Fruit fly (Drosophila melanogaster): Measurements from ENCODE around the gene CG2162.
A peak's percentile ranks its signal among the peaks of the same experiment; 100 is the strongest.

Gene CG2162

DNA sequence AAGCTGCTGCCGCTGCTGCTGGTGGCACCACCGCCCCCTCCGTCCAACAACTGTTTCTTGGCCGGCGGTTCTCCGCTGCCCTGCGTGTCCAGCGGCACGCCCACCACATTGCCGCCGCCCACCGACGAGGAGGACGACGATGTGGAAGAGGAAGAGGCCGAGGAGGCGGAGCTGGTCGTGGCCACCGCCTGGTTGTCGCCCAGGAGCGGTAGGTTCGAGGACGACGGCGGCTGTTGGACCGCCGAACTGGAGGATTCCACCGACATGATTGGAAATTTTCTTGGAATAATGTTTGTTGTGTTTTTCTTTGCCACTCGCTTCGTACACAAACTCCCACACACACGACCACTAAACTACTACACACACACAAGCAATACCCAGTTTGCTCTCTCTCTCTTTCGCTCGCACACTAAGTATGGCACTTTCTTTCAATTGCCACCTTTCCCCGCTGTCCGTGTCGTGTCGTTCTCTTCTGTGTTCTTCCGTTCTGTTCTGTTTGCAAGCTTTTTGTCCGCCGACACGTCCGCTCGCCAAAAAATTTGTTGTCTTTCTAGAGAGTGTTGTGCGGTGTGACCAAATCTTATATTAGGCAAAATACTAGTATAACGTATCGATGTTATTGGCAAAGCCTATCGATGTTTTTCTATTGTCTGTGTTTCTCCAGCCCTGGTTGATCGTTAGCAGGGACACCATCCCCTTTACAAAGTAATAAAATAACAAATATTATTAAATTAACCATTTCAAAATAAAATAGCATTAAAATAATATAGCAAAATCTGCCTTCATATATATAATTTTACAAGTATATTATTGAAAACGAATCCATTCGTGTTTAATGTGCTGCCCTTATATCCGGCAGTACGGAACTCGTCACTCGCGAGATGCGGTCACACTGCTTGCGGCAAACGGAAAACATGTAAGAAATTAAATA is 35.5 kb downstream of the CG2162 start, which contains the start of the genes CG32486 and PAN3:
TSS of gene CG32486 (minus strand) at position 566 of the 931 bp plus-strand sequence.
TSS of gene PAN3 (plus strand) at position 860 of the 931 bp plus-strand sequence.
- TF ChIP-seq cyc (GFP tag; optimal IDR thresholded peaks at IDR 0.05) (no peak), Eip93F (GFP tag; optimal IDR thresholded peaks at IDR 0.05) (no peak), pdm3 (GFP tag; optimal IDR thresholded peaks at IDR 0.05) (no peak), CG6276 (GFP tag; optimal IDR thresholded peaks at IDR 0.05) (no peak), CG4318 (GFP tag; optimal IDR thresholded peaks at IDR 0.05) (no peak), Ets96B (tag; optimal IDR thresholded peaks at IDR 0.05) (peak; percentile 16), CG10669 (GFP tag; optimal IDR thresholded peaks at IDR 0.05) (no peak), CG9139 (GFP tag; optimal IDR thresholded peaks at IDR 0.05) (peak; percentile 58), CG8632 (GFP tag; optimal IDR thresholded peaks at IDR 0.05) (no peak), ss (GFP tag; optimal IDR thresholded peaks at IDR 0.05) (peak; percentile 43 to 65), OdsH (GFP tag; optimal IDR thresholded peaks at IDR 0.05) (no peak), CG3032 (tag; optimal IDR thresholded peaks at IDR 0.05) (peak; percentile 24), fkh (GFP tag; optimal IDR thresholded peaks at IDR 0.05) (peak; percentile 68), Sox15 (GFP tag; optimal IDR thresholded peaks at IDR 0.05) (no peak), net (GFP tag; optimal IDR thresholded peaks at IDR 0.05) (peak; percentile 65), Met (GFP tag; optimal IDR thresholded peaks at IDR 0.05) (peak; percentile 6), CG6163 (GFP tag; IDR thresholded peaks at IDR 0.05) (peak; percentile 81), CG31627 (GFP tag; optimal IDR thresholded peaks at IDR 0.05) (no peak), Smox (GFP tag; optimal IDR thresholded peaks at IDR 0.05) (peak; percentile 21), CG1621 (tag; optimal IDR thresholded peaks at IDR 0.05) (peak; percentile 99), fd85E (GFP tag; optimal IDR thresholded peaks at IDR 0.05) (peak; percentile 52), Blimp-1 (GFP tag; optimal IDR thresholded peaks at IDR 0.05) (no peak), CG6854 (GFP tag; optimal IDR thresholded peaks at IDR 0.05) (peak; percentile 56), Eip75B (GFP tag; optimal IDR thresholded peaks at IDR 0.05) (peak; percentile 41), CG34406 (GFP tag; optimal IDR thresholded peaks at IDR 0.05) (no peak), fd59A (GFP tag; optimal IDR thresholded peaks at IDR 0.05) (no peak), acj6 (GFP tag; optimal IDR thresholded peaks at IDR 0.05) (no peak), CG10631 (GFP tag; optimal IDR thresholded peaks at IDR 0.05) (peak; percentile 16), Ets21C (GFP tag; optimal IDR thresholded peaks at IDR 0.05) (no peak), topi (GFP tag; optimal IDR thresholded peaks at IDR 0.05) (peak; percentile 11), CG32006 (GFP tag; optimal IDR thresholded peaks at IDR 0.05) (no peak), vri (GFP tag; optimal IDR thresholded peaks at IDR 0.05) (peak; percentile 82), esn (GFP tag; optimal IDR thresholded peaks at IDR 0.05) (peak; percentile 38), Sox14 (GFP tag; optimal IDR thresholded peaks at IDR 0.05) (peak; percentile 60), Gug (GFP tag; IDR thresholded peaks at IDR 0.05) (no peak), salr (GFP tag; optimal IDR thresholded peaks at IDR 0.05) (peak in 1 of 2 experiments; percentile 17), CG11902 (GFP tag; optimal IDR thresholded peaks at IDR 0.05) (no peak), dsx (GFP tag; optimal IDR thresholded peaks at IDR 0.05; ENCODE audit: poor library complexity, severe bottlenecking) (peak; percentile 96), dac (GFP tag; optimal IDR thresholded peaks at IDR 0.05) (no peak), Hr38 (GFP tag; optimal IDR thresholded peaks at IDR 0.05) (no peak), spab (GFP tag; optimal IDR thresholded peaks at IDR 0.05) (no peak), CG16779 (tag; optimal IDR thresholded peaks at IDR 0.05) (peak; percentile 54), Hr39 (GFP tag; optimal IDR thresholded peaks at IDR 0.05) (no peak), CG7368 (GFP tag; optimal IDR thresholded peaks at IDR 0.05) (peak; percentile 1), CG11294 (GFP tag; IDR thresholded peaks at IDR 0.05) (no peak), Hr4 (GFP tag; optimal IDR thresholded peaks at IDR 0.05) (no peak), CG3919 (GFP tag; optimal IDR thresholded peaks at IDR 0.05) (peak; percentile 54), achi (GFP tag; optimal IDR thresholded peaks at IDR 0.05) (no peak), CG8119 (GFP tag; IDR thresholded peaks at IDR 0.05) (peak; percentile 32; the same call in 1 of the 3 replicates), Lpt (GFP tag; optimal IDR thresholded peaks at IDR 0.05) (peak; percentile 61)

Measured in whole organism, prepupa.